Worm (Caenorhabditis elegans) whole organism, late embryonic: ENCODE results near the gene C49C3.20.

Experiments used
- C38D4.7 ChIP-seq: fragments of 200-800 bp; sonication (Bioruptor generic); optimal IDR thresholded peaks from 2 replicates; lab custom pipeline; 2018; ENCODE audit warnings: mild to moderate bottlenecking, missing genetic modification characterization, moderate library complexity, missing compliant biosample characterization
- F13H6.1 ChIP-seq: sonication (generic microtip); optimal IDR thresholded peaks from 2 replicates; lab custom pipeline; 2016; ENCODE audit warnings: missing genetic modification characterization, missing compliant biosample characterization
- ama-1 ChIP-seq: fragments of 150-350 bp; optimal IDR thresholded peaks from 2 replicates; lab custom pipeline; 2014
- ceh-45 ChIP-seq: fragments of 200-800 bp; sonication (Bioruptor generic); IDR thresholded peaks from 2 replicates; pipeline ENCODE4 v1.3.6; 2022; ENCODE audit warnings: missing genetic modification reagents, missing genetic modification characterization, missing compliant biosample characterization
- fkh-10 ChIP-seq: fragments of 150-350 bp; optimal IDR thresholded peaks from 2 replicates; lab custom pipeline; 2014; ENCODE audit warnings: missing biosample characterization, missing genetic modification reagents, missing genetic modification characterization
- hlh-15 ChIP-seq: sonication (generic microtip); optimal IDR thresholded peaks from 2 replicates; lab custom pipeline; 2016; ENCODE audit warnings: missing genetic modification characterization, missing compliant biosample characterization
- pat-9 ChIP-seq: fragments of 200-800 bp; sonication (Bioruptor generic); optimal IDR thresholded peaks from 2 replicates; lab custom pipeline; 2018; ENCODE audit warnings: mild to moderate bottlenecking, missing genetic modification characterization, moderate library complexity, missing compliant biosample characterization
- pqm-1 ChIP-seq: sonication (generic microtip); optimal IDR thresholded peaks from 2 replicates; lab custom pipeline; 2016; ENCODE audit warnings: missing genetic modification characterization, missing compliant biosample characterization
- pros-1 ChIP-seq: fragments of 150-350 bp; optimal IDR thresholded peaks from 2 replicates; lab custom pipeline; 2014; ENCODE audit warnings: missing biosample characterization, missing genetic modification reagents, missing genetic modification characterization
- tbx-2 ChIP-seq: sonication (generic microtip); optimal IDR thresholded peaks from 2 replicates; lab custom pipeline; 2016; ENCODE audit warnings: missing genetic modification characterization, missing compliant biosample characterization

DNA sequence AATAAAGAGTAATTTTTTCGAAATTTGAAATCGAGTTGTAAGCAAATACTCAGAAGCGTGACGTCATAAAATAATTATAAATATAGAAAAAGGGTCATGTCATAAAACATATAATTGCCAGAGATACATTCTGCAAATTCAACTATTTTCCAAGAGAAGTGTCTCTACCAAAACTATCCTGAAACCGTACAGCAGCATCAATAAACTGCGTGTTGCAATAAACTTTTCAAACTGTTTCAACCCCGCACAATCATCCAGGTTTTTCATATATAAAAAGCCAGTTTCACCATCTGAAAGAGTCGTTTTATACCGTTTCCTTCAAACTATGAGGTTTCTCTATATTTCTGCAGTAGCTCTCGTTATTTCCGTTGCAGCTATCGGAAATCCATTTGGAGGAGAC, 27.2 kb upstream of the C49C3.20 start, which contains the start of gene C49C3.11:
- no peak for TF ChIP-seq fkh-10 (GFP tag; lab: Kevin White, UChicago)
- TF ChIP-seq ceh-45 (GFP tag; lab: Robert Waterston, UW) = no peak
- TF ChIP-seq C38D4.7 (GFP tag; lab: Kevin White, UChicago) = no peak
- TF ChIP-seq pat-9 (tag; lab: Kevin White, UChicago) = no peak
- no peak for TF ChIP-seq pqm-1 (tag; lab: Kevin White, UChicago)
- TF ChIP-seq F13H6.1 (tag; lab: Kevin White, UChicago) = no peak
- no peak for TF ChIP-seq hlh-15
- TF ChIP-seq pros-1 (tag; lab: Kevin White, UChicago) = no peak
- no peak for TF ChIP-seq tbx-2 (tag; lab: Kevin White, UChicago)
- no peak for TF ChIP-seq ama-1 (lab: Kevin White, UChicago)
